Fruit fly (Drosophila melanogaster): Measurements from ENCODE around the gene Kif19A.

Gene Kif19A

dm6 chr3R:14108158-14108921 lies 9.9 kb downstream of the Kif19A start, which contains the start of gene CG12402 (continued):
- TF ChIP-seq Blimp-1 (GFP tag; optimal IDR thresholded peaks at IDR 0.05) (peak; percentile 82), Antp (GFP tag; optimal IDR thresholded peaks at IDR 0.05) (peak; percentile 78), Ada2b (GFP tag; IDR thresholded peaks at IDR 0.05) (peak; percentile 88), NfI (GFP tag; optimal IDR thresholded peaks at IDR 0.05) (peak; percentile 78), ATbp (GFP tag; optimal IDR thresholded peaks at IDR 0.05) (peak; percentile 85), odd (GFP tag; optimal IDR thresholded peaks at IDR 0.05) (peak; percentile 69), hth (optimal IDR thresholded peaks at IDR 0.05) (no peak), Adf1 (GFP tag; IDR thresholded peaks at IDR 0.05) (peak; percentile 27), CG8924 (tag; optimal IDR thresholded peaks at IDR 0.05) (peak; percentile 86), stwl (tag; optimal IDR thresholded peaks at IDR 0.05) (peak; percentile 6), Drgx (GFP tag; IDR thresholded peaks at IDR 0.05) (peak; percentile 61), CrebB (tag; optimal IDR thresholded peaks at IDR 0.05) (peak; percentile 60), H2.0 (GFP tag; IDR thresholded peaks at IDR 0.05) (peak; percentile 86), CG17328 (GFP tag; IDR thresholded peaks at IDR 0.05) (peak; percentile 92), Sry-δ (GFP tag; optimal IDR thresholded peaks at IDR 0.05) (peak; percentile 3), lilli (GFP tag; optimal IDR thresholded peaks at IDR 0.05) (peak; percentile 69), exex (tag; optimal IDR thresholded peaks at IDR 0.05) (no peak), org-1 (GFP tag; optimal IDR thresholded peaks at IDR 0.05) (peak; percentile 68), gsb (GFP tag; IDR thresholded peaks at IDR 0.05) (peak; percentile 81), chn (GFP tag; optimal IDR thresholded peaks at IDR 0.05) (peak; percentile 87), tx (GFP tag; optimal IDR thresholded peaks at IDR 0.05) (no peak), HHEX (GFP tag; optimal IDR thresholded peaks at IDR 0.05) (peak; percentile 83), CkIIα-i1 (GFP tag; IDR thresholded peaks at IDR 0.05) (no peak), tup (GFP tag; optimal IDR thresholded peaks at IDR 0.05) (peak; percentile 45), CG2889 (GFP tag; IDR thresholded peaks at IDR 0.05) (peak; percentile 44; the same call in 1 of the 3 replicates), CG8478 (optimal IDR thresholded peaks at IDR 0.05) (no peak), E2f1 (GFP tag; IDR thresholded peaks at IDR 0.05) (peak; percentile 87), trh (GFP tag; optimal IDR thresholded peaks at IDR 0.05) (peak; percentile 74), Usf (GFP tag; optimal IDR thresholded peaks at IDR 0.05) (no peak), ci (GFP tag; IDR thresholded peaks at IDR 0.05) (peak; percentile 96), gfzf (GFP tag; optimal IDR thresholded peaks at IDR 0.05) (no peak), wor (GFP tag; IDR thresholded peaks at IDR 0.05) (peak; percentile 56), CG1603 (tag; optimal IDR thresholded peaks at IDR 0.05) (peak; percentile 79), Oli (tag; optimal IDR thresholded peaks at IDR 0.05) (peak; percentile 88), knrl (GFP tag; IDR thresholded peaks at IDR 0.05; ENCODE audit: partially characterized antibody) (no peak), Hey (tag; optimal IDR thresholded peaks at IDR 0.05) (no peak), vnd (GFP tag; IDR thresholded peaks at IDR 0.05; ENCODE audit: partially characterized antibody) (no peak), dysf (GFP tag; IDR thresholded peaks at IDR 0.05) (peak; percentile 89), trem (tag; optimal IDR thresholded peaks at IDR 0.05) (peak; percentile 63), CG9876 (GFP tag; optimal IDR thresholded peaks at IDR 0.05) (peak; percentile 30), mld (GFP tag; IDR thresholded peaks at IDR 0.05; ENCODE audit: partially characterized antibody) (no peak), CG2202 (tag; optimal IDR thresholded peaks at IDR 0.05) (peak; percentile 64), sna (GFP tag; IDR thresholded peaks at IDR 0.05; ENCODE audit: partially characterized antibody) (peak; percentile 19; the same call in 1 of the 2 replicates), NK7.1 (GFP tag; optimal IDR thresholded peaks at IDR 0.05) (peak; percentile 11), NC2α (GFP tag; optimal IDR thresholded peaks at IDR 0.05) (peak; percentile 22), CG3838 (GFP tag; optimal IDR thresholded peaks at IDR 0.05) (no peak), Gsc (GFP tag; IDR thresholded peaks at IDR 0.05) (no peak), Nf-YC (tag; optimal IDR thresholded peaks at IDR 0.05) (peak; percentile 77), slp2 (GFP tag; optimal IDR thresholded peaks at IDR 0.05) (peak; percentile 65), Opbp (GFP tag; IDR thresholded peaks at IDR 0.05; ENCODE audit: partially characterized antibody) (0 out of 3 replicates have a peak, but pooled peaks have one; percentile 43)
